Worm (Caenorhabditis elegans): ENCODE results near the gene odr-8.

Gene odr-8

DNA sequence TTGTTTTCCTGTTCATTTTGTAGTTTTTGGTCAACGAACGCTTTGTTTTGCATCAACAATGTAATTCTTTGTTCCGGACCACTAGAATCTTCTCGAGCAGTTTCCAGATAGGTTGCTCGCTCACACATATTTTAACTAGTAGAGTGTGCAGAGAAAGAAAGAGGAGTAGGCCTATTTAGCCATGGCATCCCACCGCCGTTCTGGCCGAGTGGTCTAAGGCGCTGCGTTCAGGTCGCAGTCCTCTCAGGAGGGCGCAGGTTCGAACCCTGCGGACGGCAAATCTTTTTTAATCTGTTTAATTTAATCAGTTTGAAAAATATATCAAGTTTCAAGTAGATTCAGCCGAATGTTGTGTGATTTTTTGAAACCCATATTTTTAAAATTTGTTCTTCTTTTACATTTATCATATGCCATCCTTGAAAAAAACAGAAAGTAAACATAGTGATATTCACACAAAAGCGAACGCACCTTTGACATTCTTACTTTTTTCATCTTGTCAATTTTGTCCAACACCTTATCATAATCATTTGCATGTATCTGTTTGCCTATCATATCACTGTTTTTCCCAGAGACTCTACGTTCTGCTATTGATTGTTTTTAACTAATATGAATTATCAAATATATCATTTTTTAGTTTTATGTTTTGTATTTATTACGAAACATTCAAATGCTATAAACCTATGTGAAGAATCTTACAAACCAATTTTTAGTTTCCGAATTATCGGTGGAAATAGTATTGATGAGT lies 25.7 kb downstream of the odr-8 start, which contains the start of gene try-3 (continued):
- TF ChIP-seq unc-130 (GFP tag; optimal IDR thresholded peaks at IDR 0.05) (peak; percentile 54), skn-1 (tag; optimal IDR thresholded peaks at IDR 0.05) (no peak), dmd-6 (GFP tag; IDR thresholded peaks at IDR 0.05) (peak; percentile 66), aly-2 (tag; optimal IDR thresholded peaks at IDR 0.05) (no peak), zip-11 (GFP tag; IDR thresholded peaks at IDR 0.05) (no peak), snpc-1.2 (GFP tag; IDR thresholded peaks at IDR 0.05) (peak; percentile 98), nhr-237 (tag; optimal IDR thresholded peaks at IDR 0.05) (no peak), mep-1 (tag; optimal IDR thresholded peaks at IDR 0.05) (peak; percentile 82), zfp-2 (tag; optimal IDR thresholded peaks at IDR 0.05) (peak; percentile 10), rbr-2 (tag; optimal IDR thresholded peaks at IDR 0.05) (peak; percentile 66), Y75B8A.6 (GFP tag; IDR thresholded peaks at IDR 0.05) (peak; percentile 71; the same call in 1 of the 2 replicates), nhr-41 (GFP tag; IDR thresholded peaks at IDR 0.05) (peak; percentile 30; the same call in 1 of the 2 replicates), nhr-48 (tag; optimal IDR thresholded peaks at IDR 0.05) (peak; percentile 34), nhr-25 (tag; optimal IDR thresholded peaks at IDR 0.05; ENCODE audit: borderline replicate concordance, insufficient read depth) (no peak), F37D6.2 (tag; optimal IDR thresholded peaks at IDR 0.05) (peak; percentile 22), dmd-9 (GFP tag; IDR thresholded peaks at IDR 0.05) (peak; percentile 64; the same call in 1 of the 2 replicates), daf-19 (GFP tag; conservative IDR thresholded peaks at IDR 0.05) (no peak), F49E8.2 (tag; optimal IDR thresholded peaks at IDR 0.05; ENCODE audit: borderline replicate concordance) (peak; percentile 57), pha-4 (GFP tag; IDR thresholded peaks at IDR 0.05) (peak; percentile 87), pha-4 (tag; optimal IDR thresholded peaks at IDR 0.05) (no peak), egl-43 (GFP tag; IDR thresholded peaks at IDR 0.05) (no peak), snpc-4 (tag; optimal IDR thresholded peaks at IDR 0.05) (no peak)

DNA sequence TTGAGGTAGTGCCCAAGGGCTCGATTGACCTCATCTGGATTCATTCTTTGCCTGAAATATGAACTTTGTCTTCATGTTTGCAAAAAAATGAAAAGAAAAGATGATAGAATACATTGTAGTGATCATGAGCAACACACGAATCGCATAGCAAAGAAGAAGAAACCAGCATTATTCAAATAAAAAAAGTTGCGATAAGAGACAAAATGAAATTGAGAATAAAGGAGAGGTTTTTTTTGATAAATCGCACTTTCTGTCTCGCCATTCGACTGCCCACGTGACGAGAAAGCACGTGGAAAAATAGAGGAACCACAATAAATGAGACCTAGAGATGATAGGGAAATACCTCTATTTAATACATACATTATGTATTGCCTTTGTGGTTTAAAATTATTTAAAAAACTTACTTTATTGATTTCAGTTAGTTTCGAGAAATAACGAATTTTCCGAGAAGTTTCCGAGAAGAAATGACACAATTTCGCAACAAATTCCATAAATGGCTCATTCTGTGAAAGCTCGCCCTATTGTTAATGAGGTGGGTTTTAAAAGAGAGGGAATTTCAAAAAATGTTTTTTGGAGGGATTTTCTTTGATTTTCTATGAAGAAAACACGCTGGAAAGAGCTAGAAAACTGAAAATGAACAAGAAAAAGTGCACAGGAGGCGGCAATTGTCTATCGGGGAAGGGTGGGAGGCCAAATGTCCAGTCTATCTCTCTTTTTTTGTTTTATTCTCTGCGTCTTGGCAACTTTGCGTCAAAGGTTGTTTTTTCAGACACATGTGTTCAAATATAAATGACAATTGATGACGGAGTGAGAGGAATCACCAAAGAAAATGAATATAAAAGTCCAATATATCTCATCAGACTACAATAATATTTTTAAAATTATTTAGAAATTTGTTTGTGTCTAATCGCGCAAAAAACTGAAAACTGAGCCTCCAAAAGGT lies 26.8 kb downstream of the odr-8 start, which contains the start of gene paqr-1:
Gene paqr-1 (minus strand): TSS at position 51 of the 943 bp plus-strand sequence.
- TF ChIP-seq egl-27 (tag; optimal IDR thresholded peaks at IDR 0.05) (no peak), vab-7 (GFP tag; IDR thresholded peaks at IDR 0.05) (no peak), madf-9 (GFP tag; conservative IDR thresholded peaks at IDR 0.05) (no peak), dpl-1 (GFP tag; optimal IDR thresholded peaks at IDR 0.05) (peak; percentile 72), hlh-11 (tag; optimal IDR thresholded peaks at IDR 0.05) (peak; percentile 21), lin-1 (GFP tag; IDR thresholded peaks at IDR 0.05) (no peak), daf-16 (GFP tag; optimal IDR thresholded peaks at IDR 0.05) (peak in 1 of 2 experiments; percentile 7), daf-16 (tag; optimal IDR thresholded peaks at IDR 0.05) (peak; percentile 55), mxl-2 (GFP tag; conservative IDR thresholded peaks at IDR 0.05) (no peak), Y75B8A.6 (GFP tag; IDR thresholded peaks at IDR 0.05) (no peak), daf-12 (tag; optimal IDR thresholded peaks at IDR 0.05) (no peak), mdl-1 (tag; optimal IDR thresholded peaks at IDR 0.05) (peak in 1 of 2 experiments; percentile 74), ceh-20 (GFP tag; IDR thresholded peaks at IDR 0.05) (no peak), aha-1 (tag) (peak; percentile 56), lin-38 (GFP tag; IDR thresholded peaks at IDR 0.05) (0 out of 2 replicates have a peak, but pooled peaks have one; percentile 22), mxl-3 (GFP tag; optimal IDR thresholded peaks at IDR 0.05) (peak; percentile 49), unc-62 (GFP tag; optimal IDR thresholded peaks at IDR 0.05 in 1 of 2) (peak in 1 of 2 experiments; percentile 9), unc-62 (tag; optimal IDR thresholded peaks at IDR 0.05) (no peak), lsy-2 (tag; optimal IDR thresholded peaks at IDR 0.05) (peak in 1 of 2 experiments; percentile 43), hmg-1.1 (GFP tag; IDR thresholded peaks at IDR 0.05) (0 out of 2 replicates have a peak, but pooled peaks have one; percentile 19), dmd-6 (GFP tag; IDR thresholded peaks at IDR 0.05) (peak; percentile 58), lin-15B (tag; optimal IDR thresholded peaks at IDR 0.05) (no peak), mes-2 (tag; optimal IDR thresholded peaks at IDR 0.05; ENCODE audit: poor library complexity, severe bottlenecking) (peak; percentile 23), nhr-41 (GFP tag; IDR thresholded peaks at IDR 0.05) (no peak), ceh-44 (GFP tag; IDR thresholded peaks at IDR 0.05) (no peak), cey-2 (tag; optimal IDR thresholded peaks at IDR 0.05; ENCODE audit: borderline replicate concordance, insufficient read depth) (peak; percentile 80), aly-2 (tag; optimal IDR thresholded peaks at IDR 0.05) (no peak), zfp-3 (GFP tag; conservative IDR thresholded peaks at IDR 0.05) (no peak)
